Worm (Caenorhabditis elegans): ENCODE data around the gene T04A8.7.

T04A8.7 gene

DNA sequence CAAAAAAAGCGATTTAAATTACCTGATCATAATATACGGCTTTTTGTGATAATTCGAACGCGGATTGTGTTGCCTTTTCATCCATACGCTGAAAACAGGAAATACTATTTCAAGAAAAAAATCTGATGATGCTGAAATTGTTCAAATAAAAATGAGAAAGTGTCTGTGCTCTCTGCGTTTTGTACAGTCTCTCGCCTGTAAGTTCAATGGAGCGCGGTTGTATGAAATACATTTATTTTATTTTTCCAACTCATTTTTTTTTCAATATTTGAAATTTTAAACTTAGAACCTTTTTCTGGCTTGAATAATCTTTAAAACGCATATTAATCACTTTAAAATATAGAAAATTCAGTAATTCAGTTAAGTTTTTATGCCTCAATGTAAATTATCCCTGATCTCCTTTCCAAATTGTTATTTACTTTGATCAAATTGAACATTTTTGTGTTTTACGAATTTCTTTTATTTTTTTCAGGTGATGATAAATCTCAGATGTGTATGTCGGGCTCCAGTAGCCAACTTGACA, 8.8 kb downstream of the T04A8.7 start, which contains the start of the genes clp-2 and mrpl-16 (continued):
- peak; percentile 22 for TF ChIP-seq dpl-1 (GFP tag; optimal IDR thresholded peaks at IDR 0.05)
- TF ChIP-seq lsy-2 (tag; optimal IDR thresholded peaks at IDR 0.05) = peak in 1 of 2 experiments; percentile 55
- no peak for TF ChIP-seq duxl-1 (tag; optimal IDR thresholded peaks at IDR 0.05; ENCODE audit: poor library complexity)

DNA sequence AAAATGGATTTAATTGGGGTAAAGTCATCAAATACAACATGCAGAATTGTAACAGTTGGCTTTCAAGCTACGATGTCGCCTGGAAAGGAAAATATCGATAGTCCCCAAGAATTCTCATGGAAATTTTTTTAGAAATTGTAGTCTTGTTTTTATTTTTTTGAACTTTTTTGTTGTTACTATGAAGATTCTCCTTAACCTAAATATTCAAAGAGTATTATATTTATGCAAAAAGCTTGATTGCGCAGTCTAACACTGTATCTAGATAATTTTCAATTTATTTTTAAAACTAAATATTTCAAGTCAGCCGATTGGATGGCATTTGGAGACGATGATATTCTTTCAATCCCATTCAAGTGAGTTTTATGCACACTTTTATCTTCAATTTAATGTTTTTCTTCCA, 10.1 kb downstream of the T04A8.7 start, which contains the start of gene pgap-2:
TSS of gene pgap-2 (plus strand) at position 301 of the 400 bp plus-strand sequence.
- no peak for TF ChIP-seq php-3 (GFP tag; IDR thresholded peaks at IDR 0.05)
- peak in 1 of 2 experiments; percentile 5 for TF ChIP-seq unc-62 (GFP tag; optimal IDR thresholded peaks at IDR 0.05 in 1 of 2)
- no peak for TF ChIP-seq unc-62 (tag; optimal IDR thresholded peaks at IDR 0.05)

DNA sequence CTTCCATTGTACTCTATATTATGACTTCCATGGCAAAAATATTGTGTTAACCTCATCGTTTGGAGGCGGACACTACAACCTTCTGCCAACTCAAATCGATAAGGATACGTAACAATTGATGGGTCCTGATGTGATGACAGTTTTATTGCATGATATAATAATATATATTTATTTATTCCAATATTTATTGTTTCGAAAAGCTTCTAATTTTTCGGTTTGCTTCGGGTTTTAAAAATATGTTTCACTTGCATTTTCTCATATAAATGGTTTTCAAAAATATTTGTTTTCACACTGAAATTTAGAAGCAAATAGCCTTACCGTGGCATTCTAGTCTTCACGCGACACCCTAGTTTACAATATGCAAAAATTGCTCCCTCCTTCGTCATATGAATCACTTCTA, 11.5 kb downstream of the T04A8.7 start, which contains the start of gene T04A8.13:
TSS of gene T04A8.13 (plus strand) at position 301 of the 400 bp plus-strand sequence.
- no peak for TF ChIP-seq nhr-237 (tag; optimal IDR thresholded peaks at IDR 0.05)

DNA sequence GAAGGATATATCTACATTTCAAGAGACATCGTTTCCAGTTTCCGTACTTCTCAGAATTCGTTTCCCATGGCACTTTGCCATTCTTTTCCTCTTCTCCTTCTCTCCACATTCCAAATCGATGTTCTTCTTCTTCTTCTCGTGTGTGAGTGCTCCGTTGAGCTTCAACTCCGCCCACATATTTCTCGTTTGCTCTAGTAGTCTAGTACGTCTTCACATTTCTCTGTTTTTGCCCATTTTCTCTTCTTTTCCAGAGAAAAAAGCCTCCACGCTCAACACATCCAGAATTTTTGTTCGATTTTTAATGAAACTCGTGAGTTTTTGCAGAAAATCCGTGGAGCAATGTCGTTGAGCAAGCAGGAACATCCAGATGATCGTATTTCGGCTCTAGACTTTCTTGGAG, 13.8 kb downstream of the T04A8.7 start, which contains the start of gene T04A8.18:
TSS of gene T04A8.18 (plus strand) at position 301 of the 400 bp plus-strand sequence.
- no peak for TF ChIP-seq saeg-2 (GFP tag; IDR thresholded peaks at IDR 0.05)

DNA sequence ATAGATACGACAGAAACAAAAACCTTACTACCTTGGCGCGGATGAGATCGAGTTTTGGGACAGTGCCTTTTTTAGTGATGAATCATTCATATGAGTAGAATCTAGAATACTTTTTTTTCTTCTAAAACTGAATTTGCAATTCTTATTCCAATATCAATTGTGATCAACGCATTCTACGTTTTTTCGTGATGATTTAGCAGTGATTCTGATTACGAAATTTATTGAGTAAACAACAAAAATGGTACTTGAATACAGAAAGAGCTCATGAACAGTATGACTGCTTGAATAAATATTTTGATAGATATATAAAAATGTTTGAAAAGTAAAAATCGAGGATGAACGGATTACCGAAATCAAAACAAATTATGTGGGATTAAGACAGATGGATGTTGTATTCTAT, 19.9 kb downstream of the T04A8.7 start, which contains the start of gene him-18:
TSS of gene him-18 (minus strand) at position 101 of the 400 bp plus-strand sequence.
- TF ChIP-seq lin-15B (tag; optimal IDR thresholded peaks at IDR 0.05) (no peak), mxl-3 (GFP tag; optimal IDR thresholded peaks at IDR 0.05) (no peak), ZK337.2 (GFP tag; IDR thresholded peaks at IDR 0.05) (no peak), unc-62 (GFP tag; optimal IDR thresholded peaks at IDR 0.05 in 1 of 2) (no peak), unc-62 (tag; optimal IDR thresholded peaks at IDR 0.05) (no peak), lin-13 (GFP tag; optimal IDR thresholded peaks at IDR 0.05) (no peak), snpc-1.2 (GFP tag; IDR thresholded peaks at IDR 0.05) (no peak), ceh-20 (GFP tag; IDR thresholded peaks at IDR 0.05) (no peak), hlh-30 (tag; optimal IDR thresholded peaks at IDR 0.05; ENCODE audit: insufficient read depth) (no peak), unc-130 (GFP tag; optimal IDR thresholded peaks at IDR 0.05) (no peak), aha-1 (tag) (no peak), spr-1 (tag; optimal IDR thresholded peaks at IDR 0.05) (no peak), nhr-48 (tag; optimal IDR thresholded peaks at IDR 0.05) (no peak), jun-1 (tag; optimal IDR thresholded peaks at IDR 0.05) (no peak), hmg-1.1 (GFP tag; IDR thresholded peaks at IDR 0.05) (no peak), dpl-1 (GFP tag; optimal IDR thresholded peaks at IDR 0.05) (no peak), saeg-2 (GFP tag; IDR thresholded peaks at IDR 0.05) (no peak), dmd-6 (GFP tag; IDR thresholded peaks at IDR 0.05) (no peak)

- no peak for TF ChIP-seq nhr-76 (tag; optimal IDR thresholded peaks at IDR 0.05)
- no peak for TF ChIP-seq aly-2 (tag; optimal IDR thresholded peaks at IDR 0.05)
- TF ChIP-seq ctbp-1 (GFP tag; IDR thresholded peaks at IDR 0.05) = no peak
- no peak for TF ChIP-seq mxl-2 (GFP tag; conservative IDR thresholded peaks at IDR 0.05)
- no peak for TF ChIP-seq egl-43 (GFP tag; IDR thresholded peaks at IDR 0.05)
- TF ChIP-seq Y105C5A.15 (GFP tag; IDR thresholded peaks at IDR 0.05) = no peak
- no peak for TF ChIP-seq nhr-11 (tag; optimal IDR thresholded peaks at IDR 0.05)
- no peak for TF ChIP-seq rbr-2 (tag; optimal IDR thresholded peaks at IDR 0.05)
- no peak for TF ChIP-seq skn-1 (tag; optimal IDR thresholded peaks at IDR 0.05)
- TF ChIP-seq lin-29 (GFP tag; IDR thresholded peaks at IDR 0.05) = no peak
- no peak for TF ChIP-seq ces-1 (GFP tag; optimal IDR thresholded peaks at IDR 0.05)
- no peak for TF ChIP-seq zfp-3 (GFP tag; conservative IDR thresholded peaks at IDR 0.05)
- TF ChIP-seq nhr-111 (GFP tag; optimal IDR thresholded peaks at IDR 0.05) = no peak
- no peak for TF ChIP-seq gei-8 (GFP tag; optimal IDR thresholded peaks at IDR 0.05)
- TF ChIP-seq arid-1 (GFP tag; conservative IDR thresholded peaks at IDR 0.05) = no peak
- TF ChIP-seq D1046.2 (GFP tag; IDR thresholded peaks at IDR 0.05) = no peak
- TF ChIP-seq cey-2 (tag; optimal IDR thresholded peaks at IDR 0.05; ENCODE audit: borderline replicate concordance, insufficient read depth) = no peak
- TF ChIP-seq unc-62 (GFP tag; optimal IDR thresholded peaks at IDR 0.05 in 1 of 2) = peak in 1 of 2 experiments; percentile 5
- no peak for TF ChIP-seq unc-62 (tag; optimal IDR thresholded peaks at IDR 0.05)
- no peak for TF ChIP-seq daf-19 (GFP tag; conservative IDR thresholded peaks at IDR 0.05)
- 0 out of 2 replicates have a peak, but pooled peaks have one; percentile 28 for TF ChIP-seq T26A8.4 (GFP tag; IDR thresholded peaks at IDR 0.05)
Observed at ce11 chrIII:4720620-4721227, 25.6 kb downstream of the T04A8.7 start, which contains the start of gene emb-5. TSS of gene emb-5 (minus strand) at chrIII:4720670.

Measured in whole organism, L4 larva.